Worm (Caenorhabditis elegans) whole organism, L2 larva: Measurements from ENCODE around the gene F14B8.6.

Experiments
- F13H6.1 ChIP-seq: sonication (generic microtip); optimal IDR thresholded peaks from 2 replicates; lab custom pipeline; 2016; ENCODE audit warnings: missing genetic modification characterization, missing compliant biosample characterization
- R02D3.7 ChIP-seq: fragments of 150-350 bp; optimal IDR thresholded peaks from 2 replicates; lab custom pipeline; 2014; ENCODE audit warnings: missing biosample characterization, missing genetic modification characterization
- Y55F3AM.14 ChIP-seq: fragments of 200-800 bp; sonication (Bioruptor generic); optimal IDR thresholded peaks from 2 replicates; lab custom pipeline; 2018; ENCODE audit warnings: mild to moderate bottlenecking, missing genetic modification characterization, missing compliant biosample characterization
- ZK546.5 ChIP-seq: sonication (generic microtip); optimal IDR thresholded peaks from 2 replicates; lab custom pipeline; 2017; ENCODE audit warnings: missing biosample characterization, missing genetic modification characterization
- aly-2 ChIP-seq: fragments of 150-350 bp; optimal IDR thresholded peaks from 2 replicates; lab custom pipeline; 2014; ENCODE audit warnings: missing biosample characterization, missing genetic modification characterization
- blmp-1 ChIP-seq: sonication (generic microtip); optimal IDR thresholded peaks from 2 replicates; lab custom pipeline; 2017; ENCODE audit warnings: missing genetic modification characterization, mild to moderate bottlenecking, missing compliant biosample characterization, antibody characterized with exemption, moderate library complexity; ENCODE audit not compliant: insufficient read depth
- ceh-16 ChIP-seq: fragments of 150-350 bp; optimal IDR thresholded peaks from 2 replicates; lab custom pipeline; 2014; ENCODE audit warnings: missing biosample characterization, missing genetic modification characterization
- ceh-82 ChIP-seq: fragments of 150-350 bp; optimal IDR thresholded peaks from 2 replicates; lab custom pipeline; 2014; ENCODE audit warnings: missing biosample characterization, missing genetic modification characterization
- dmd-4 ChIP-seq: sonication (generic microtip); optimal IDR thresholded peaks from 2 replicates; lab custom pipeline; 2017; ENCODE audit warnings: missing biosample characterization, missing genetic modification characterization
- egl-27 ChIP-seq: sonication (generic microtip); optimal IDR thresholded peaks from 3 replicates; lab custom pipeline; 2017; ENCODE audit warnings: missing biosample characterization, missing genetic modification reagents, missing genetic modification characterization
- elt-1 ChIP-seq: fragments of 150-350 bp; optimal IDR thresholded peaks from 2 replicates; lab custom pipeline; 2014; ENCODE audit warnings: missing biosample characterization, missing genetic modification characterization
- elt-3 ChIP-seq: sonication (generic microtip); optimal IDR thresholded peaks from 2 replicates; lab custom pipeline; 2017; ENCODE audit warnings: missing biosample characterization, missing genetic modification characterization
- lin-11 ChIP-seq: fragments of 150-350 bp; sonication (generic microtip); optimal IDR thresholded peaks from 2 replicates; lab custom pipeline; 2014; ENCODE audit warnings: missing biosample characterization, missing genetic modification characterization, inconsistent platforms, mixed read lengths
- lin-13 ChIP-seq: fragments of 150-350 bp; optimal IDR thresholded peaks from 2 replicates; lab custom pipeline; 2014; ENCODE audit warnings: missing biosample characterization, missing genetic modification reagents, missing genetic modification characterization
- lsy-2 ChIP-seq, 2 experiments: fragments of 150-350 bp in 1 of 2; sonication (generic microtip) in 1 of 2; optimal IDR thresholded peaks; 2 replicates each; lab custom pipeline; 2014 to 2017; ENCODE audit warnings: missing biosample characterization in 2 of 2, missing genetic modification characterization in 2 of 2
- mbf-1 ChIP-seq: sonication (generic microtip); optimal IDR thresholded peaks from 2 replicates; lab custom pipeline; 2017; ENCODE audit warnings: missing biosample characterization, missing genetic modification characterization
- nhr-10 ChIP-seq: sonication (generic microtip); optimal IDR thresholded peaks from 2 replicates; lab custom pipeline; 2017; ENCODE audit warnings: missing biosample characterization, missing genetic modification characterization
- nhr-11 ChIP-seq: fragments of 150-350 bp; optimal IDR thresholded peaks from 2 replicates; lab custom pipeline; 2014; ENCODE audit warnings: missing biosample characterization, missing genetic modification characterization
- nhr-12 ChIP-seq: fragments of 150-350 bp; optimal IDR thresholded peaks from 2 replicates; lab custom pipeline; 2014; ENCODE audit warnings: missing biosample characterization, missing genetic modification characterization
- nhr-21 ChIP-seq: fragments of 150-350 bp; optimal IDR thresholded peaks from 2 replicates; lab custom pipeline; 2014; ENCODE audit warnings: missing biosample characterization, missing genetic modification characterization
- nhr-23 ChIP-seq: fragments of 150-350 bp; optimal IDR thresholded peaks from 2 replicates; lab custom pipeline; 2014; ENCODE audit warnings: missing biosample characterization, missing genetic modification reagents, missing genetic modification characterization
- nhr-6 ChIP-seq: fragments of 150-350 bp; optimal IDR thresholded peaks from 2 replicates; lab custom pipeline; 2014; ENCODE audit warnings: missing biosample characterization, missing genetic modification characterization
- sem-4 ChIP-seq: fragments of 150-350 bp; optimal IDR thresholded peaks from 2 replicates; lab custom pipeline; 2014; ENCODE audit warnings: missing biosample characterization, missing genetic modification reagents, missing genetic modification characterization
- skn-1 ChIP-seq: sonication (generic microtip); optimal IDR thresholded peaks from 2 replicates; lab custom pipeline; 2017; ENCODE audit warnings: missing biosample characterization, missing genetic modification characterization
- sma-3 ChIP-seq: sonication (generic microtip); optimal IDR thresholded peaks from 2 replicates; lab custom pipeline; 2016; ENCODE audit warnings: missing genetic modification reagents, missing genetic modification characterization, missing compliant biosample characterization
- sma-9 ChIP-seq, 2 experiments: fragments of 150-350 bp in 1 of 2; sonication (generic microtip) in 1 of 2; optimal IDR thresholded peaks; 2 replicates each; lab custom pipeline; 2014 to 2016; ENCODE audit warnings: missing genetic modification characterization in 2 of 2, mild to moderate bottlenecking in 1 of 2, missing biosample characterization in 1 of 2, missing compliant biosample characterization in 1 of 2, missing genetic modification reagents in 1 of 2, moderate library complexity in 1 of 2
- snpc-4 ChIP-seq: fragments of 150-350 bp; optimal IDR thresholded peaks from 2 replicates; lab custom pipeline; 2014; ENCODE audit warnings: missing biosample characterization, missing genetic modification characterization
- unc-39 ChIP-seq: fragments of 150-350 bp; optimal IDR thresholded peaks from 2 replicates; lab custom pipeline; 2014; ENCODE audit warnings: missing biosample characterization, missing genetic modification characterization
- unc-62 ChIP-seq: fragments of 150-350 bp; optimal IDR thresholded peaks from 2 replicates; lab custom pipeline; 2014; ENCODE audit warnings: missing biosample characterization, missing genetic modification reagents, missing genetic modification characterization
- zag-1 ChIP-seq: fragments of 150-350 bp; optimal IDR thresholded peaks from 2 replicates; lab custom pipeline; 2014; ENCODE audit warnings: missing biosample characterization, missing genetic modification characterization
- ztf-1 ChIP-seq: fragments of 200-800 bp; sonication (Bioruptor generic); conservative IDR thresholded peaks from 2 replicates; pipeline ENCODE4 v1.3.6; 2022; ENCODE audit warnings: missing genetic modification characterization, missing compliant biosample characterization
- ztf-4 ChIP-seq: fragments of 150-350 bp; optimal IDR thresholded peaks from 2 replicates; lab custom pipeline; 2014; ENCODE audit warnings: missing biosample characterization, missing genetic modification characterization

F14B8.6 gene

ce11 chrX:6941711-6942110, 9.5 kb upstream of the F14B8.6 start:
- TF ChIP-seq egl-27 (tag; lab: Kevin White, UChicago) (no peak), sma-3 (GFP tag; lab: Kevin White, UChicago) (peak; percentile 33), ceh-16 (tag; lab: Kevin White, UChicago) (no peak), zag-1 (no peak), nhr-23 (tag; lab: Kevin White, UChicago) (no peak), sma-9 (GFP tag; optimal IDR thresholded peaks at IDR 0.05; lab: Kevin White, UChicago) (peak; percentile 74), sma-9 (tag; optimal IDR thresholded peaks at IDR 0.05; lab: Kevin White, UChicago) (no peak), ztf-4 (tag; lab: Kevin White, UChicago) (no peak), Y55F3AM.14 (no peak), mbf-1 (tag; lab: Kevin White, UChicago) (no peak), skn-1 (no peak), nhr-11 (tag; lab: Kevin White, UChicago) (no peak), sem-4 (no peak), lin-13 (GFP tag; lab: Kevin White, UChicago) (no peak), elt-1 (tag; lab: Kevin White, UChicago) (peak; percentile 62), elt-3 (no peak), nhr-6 (no peak), ZK546.5 (tag; lab: Kevin White, UChicago) (no peak), aly-2 (tag; lab: Kevin White, UChicago) (no peak), nhr-21 (tag; lab: Kevin White, UChicago) (peak; percentile 34)

- no peak for TF ChIP-seq lin-11 (tag; lab: Kevin White, UChicago)
- no peak for TF ChIP-seq Y55F3AM.14
- TF ChIP-seq ceh-16 (tag; lab: Kevin White, UChicago): no peak
- no peak for TF ChIP-seq snpc-4 (tag; lab: Kevin White, UChicago)
- no peak for TF ChIP-seq unc-62
- no peak for TF ChIP-seq lin-13 (GFP tag; lab: Kevin White, UChicago)
- TF ChIP-seq nhr-23 (tag; lab: Kevin White, UChicago): no peak
- no peak for TF ChIP-seq R02D3.7
- no peak for TF ChIP-seq nhr-12 (tag; lab: Kevin White, UChicago)
- TF ChIP-seq lsy-2 (tag; optimal IDR thresholded peaks at IDR 0.05; lab: Kevin White, UChicago): no peak
- TF ChIP-seq sma-3 (GFP tag; lab: Kevin White, UChicago): no peak
- no peak for TF ChIP-seq aly-2 (tag; lab: Kevin White, UChicago)
- no peak for TF ChIP-seq F13H6.1
- TF ChIP-seq, all 48 proteins: peak for 0
Observed at ce11 chrX:6940775-6941174, 8.6 kb upstream of the F14B8.6 start.

- no peak for TF ChIP-seq lin-13 (GFP tag; lab: Kevin White, UChicago)
- TF ChIP-seq ztf-1 (GFP tag; lab: Robert Waterston, UW): no peak
- no peak for TF ChIP-seq nhr-6
- no peak for TF ChIP-seq F13H6.1
Observed at ce11 chrX:6939917-6940316, 7.7 kb upstream of the F14B8.6 start, which contains the start of gene C16E9.1. Gene C16E9.1, plus strand, starts transcription at chrX:6940217.

- no peak for TF ChIP-seq nhr-21 (tag; lab: Kevin White, UChicago)
- no peak for TF ChIP-seq blmp-1 (tag; lab: Kevin White, UChicago)
- no peak for TF ChIP-seq sma-3 (GFP tag; lab: Kevin White, UChicago)
- TF ChIP-seq unc-62: no peak
- TF ChIP-seq ztf-1 (GFP tag; lab: Robert Waterston, UW): no peak
- TF ChIP-seq nhr-10: no peak
- no peak for TF ChIP-seq ceh-82 (tag; lab: Kevin White, UChicago)
- no peak for TF ChIP-seq unc-39 (tag; lab: Kevin White, UChicago)
- no peak for TF ChIP-seq lin-13 (GFP tag; lab: Kevin White, UChicago)
- TF ChIP-seq lsy-2 (tag; optimal IDR thresholded peaks at IDR 0.05; lab: Kevin White, UChicago): no peak
Observed at ce11 chrX:6937742-6938141, 5.5 kb upstream of the F14B8.6 start.

- TF ChIP-seq ztf-4 (tag; lab: Kevin White, UChicago) (no peak), dmd-4 (tag; lab: Kevin White, UChicago) (no peak), lsy-2 (tag; optimal IDR thresholded peaks at IDR 0.05; lab: Kevin White, UChicago) (no peak)
- TF ChIP-seq, all 48 proteins: peak for 0
Observed at ce11 chrX:6935430-6935829, 3.2 kb upstream of the F14B8.6 start, which contains the start of gene C16E9.2. Gene C16E9.2, plus strand, starts transcription at chrX:6935730.
